Worm (Caenorhabditis elegans) whole organism, young adult: ENCODE data around the gene msp-81.

Experiments used
- B0336.3 ChIP-seq: fragments of 200-800 bp; sonication (Bioruptor generic); IDR thresholded peaks from 2 replicates; pipeline ENCODE4 v1.3.6; 2022; ENCODE audit warnings: missing genetic modification characterization, missing compliant biosample characterization
- Y95B8A.8 ChIP-seq: fragments of 200-800 bp; sonication (Bioruptor generic); IDR thresholded peaks from 2 replicates; pipeline ENCODE4 v1.3.6; 2022; ENCODE audit warnings: missing genetic modification reagents, missing genetic modification characterization, missing compliant biosample characterization
- bed-1 ChIP-seq: fragments of 200-800 bp; sonication (Bioruptor generic); IDR thresholded peaks from 2 replicates; pipeline ENCODE4 v1.3.6; 2022; ENCODE audit warnings: missing genetic modification reagents, missing genetic modification characterization, missing compliant biosample characterization
- cebp-2 ChIP-seq: fragments of 200-800 bp; sonication (Bioruptor generic); IDR thresholded peaks from 2 replicates; pipeline ENCODE4 v1.3.6; 2022; ENCODE audit warnings: missing genetic modification characterization, missing compliant biosample characterization
- ceh-27 ChIP-seq: fragments of 200-800 bp; sonication (Bioruptor generic); optimal IDR thresholded peaks from 2 replicates; lab custom pipeline; 2018; ENCODE audit warnings: mild to moderate bottlenecking, missing genetic modification characterization, moderate library complexity, missing compliant biosample characterization
- dpl-1 ChIP-seq: fragments of 150-350 bp; optimal IDR thresholded peaks from 2 replicates; lab custom pipeline; 2014; ENCODE audit warnings: missing biosample characterization, missing genetic modification reagents, missing genetic modification characterization
- hrde-1 ChIP-seq: sonication (generic microtip); optimal IDR thresholded peaks from 2 replicates; lab custom pipeline; 2016; ENCODE audit warnings: missing genetic modification characterization, mild to moderate bottlenecking, missing compliant biosample characterization, moderate library complexity, missing genotype, missing genetic modification reagents, borderline replicate concordance
- lin-35 ChIP-seq, 3 experiments: fragments of 150-350 bp in 2 of 3; sonication (generic microtip) in 1 of 3; optimal IDR thresholded peaks; 2 replicates each; lab custom pipeline; 2014 to 2018; ENCODE audit warnings: missing biosample characterization in 3 of 3, missing genetic modification characterization in 3 of 3, missing genetic modification reagents in 3 of 3
- nhr-80 ChIP-seq: sonication (generic microtip); optimal IDR thresholded peaks from 2 replicates; lab custom pipeline; 2016; ENCODE audit warnings: missing genetic modification characterization, missing compliant biosample characterization
- nhr-90 ChIP-seq: sonication (generic microtip); optimal IDR thresholded peaks from 2 replicates; lab custom pipeline; 2016; ENCODE audit warnings: missing genotype, mild to moderate bottlenecking, missing genetic modification characterization, missing compliant biosample characterization
- sea-2 ChIP-seq: fragments of 200-800 bp; sonication (Bioruptor generic); IDR thresholded peaks from 2 replicates; pipeline ENCODE4 v1.3.6; 2022; ENCODE audit warnings: missing genetic modification characterization, missing compliant biosample characterization
- unc-62 ChIP-seq: fragments of 150-350 bp; optimal IDR thresholded peaks from 2 replicates; lab custom pipeline; 2014; ENCODE audit warnings: missing biosample characterization, missing genetic modification reagents, missing genetic modification characterization

- TF ChIP-seq nhr-90 (tag; lab: Kevin White, UChicago) (no peak), hrde-1 (tag; lab: Kevin White, UChicago) (no peak), lin-35 (GFP tag; optimal IDR thresholded peaks at IDR 0.05; lab: Kevin White, UChicago) (no peak), Y95B8A.8 (GFP tag; lab: Robert Waterston, UW) (no peak), cebp-2 (GFP tag; lab: Robert Waterston, UW) (no peak), nhr-80 (tag; lab: Kevin White, UChicago) (peak; percentile 46), ceh-27 (GFP tag; lab: Kevin White, UChicago) (no peak), dpl-1 (no peak), B0336.3 (GFP tag; lab: Robert Waterston, UW) (no peak), sea-2 (GFP tag; lab: Robert Waterston, UW) (no peak), unc-62 (no peak), bed-1 (GFP tag; lab: Robert Waterston, UW) (no peak)
Measured at ce11 chrIV:9797304-9798003, 38.8 kb downstream of the msp-81 start, which contains the start of gene T13F2.2.
